Fruit fly (Drosophila melanogaster) whole organism, prepupa: Measurements from ENCODE around the gene Tengl4.

Experiments used
- CG11294 ChIP-seq: fragments of 200-800 bp; sonication (Bioruptor generic); IDR thresholded peaks from 2 replicates; pipeline ENCODE4 v1.3.6; 2022; ENCODE audit warnings: missing biosample characterization, missing genetic modification characterization
- CG11762 ChIP-seq: fragments of 200-800 bp; sonication (Bioruptor generic); optimal IDR thresholded peaks from 3 replicates; lab custom pipeline; 2016; ENCODE audit warnings: missing biosample characterization, missing genetic modification characterization; ENCODE audit not compliant: insufficient read depth
- CG11902 ChIP-seq: fragments of 200-800 bp; sonication (Bioruptor generic); optimal IDR thresholded peaks from 3 replicates; lab custom pipeline; 2016; ENCODE audit warnings: missing biosample characterization, missing genetic modification characterization
- CG15336 ChIP-seq: fragments of 200-800 bp; sonication (Bioruptor generic); IDR thresholded peaks from 2 replicates; pipeline ENCODE4 v1.3.6; 2022; ENCODE audit warnings: missing biosample characterization, missing genetic modification characterization
- CG1621 ChIP-seq: fragments of 200-800 bp; sonication (Bioruptor generic); optimal IDR thresholded peaks from 3 replicates; lab custom pipeline; 2018; ENCODE audit warnings: missing biosample characterization, mild to moderate bottlenecking, missing genetic modification characterization
- CG3032 ChIP-seq: fragments of 200-800 bp; optimal IDR thresholded peaks from 2 replicates; lab custom pipeline; 2019; ENCODE audit warnings: missing biosample characterization, mild to moderate bottlenecking, missing genetic modification characterization, moderate library complexity
- CG31627 ChIP-seq: fragments of 200-800 bp; sonication (Bioruptor generic); optimal IDR thresholded peaks from 3 replicates; lab custom pipeline; 2016; ENCODE audit warnings: missing biosample characterization, missing genetic modification characterization
- CG32006 ChIP-seq: fragments of 200-800 bp; sonication (Bioruptor generic); optimal IDR thresholded peaks from 3 replicates; lab custom pipeline; 2017; ENCODE audit warnings: missing biosample characterization, mild to moderate bottlenecking, missing genetic modification characterization
- CG3919 ChIP-seq: fragments of 200-800 bp; sonication (Bioruptor generic); optimal IDR thresholded peaks from 3 replicates; lab custom pipeline; 2016; ENCODE audit warnings: missing biosample characterization, missing genetic modification characterization
- CG6163 ChIP-seq: fragments of 200-800 bp; sonication (Bioruptor generic); IDR thresholded peaks from 3 replicates; pipeline ENCODE4 v1.3.6; 2022; ENCODE audit warnings: missing biosample characterization, missing genetic modification characterization
- CG6792 ChIP-seq: fragments of 200-800 bp; sonication (Bioruptor generic); optimal IDR thresholded peaks from 3 replicates; lab custom pipeline; 2016; ENCODE audit warnings: missing biosample characterization, missing genetic modification characterization
- CG6808 ChIP-seq: fragments of 200-800 bp; sonication (Bioruptor generic); optimal IDR thresholded peaks from 3 replicates; lab custom pipeline; 2017; ENCODE audit warnings: missing biosample characterization, missing genetic modification characterization, mild to moderate bottlenecking, moderate library complexity, missing genetic modification reagents
- Eip75B ChIP-seq: fragments of 200-800 bp; sonication (Bioruptor generic); optimal IDR thresholded peaks from 3 replicates; lab custom pipeline; 2016; ENCODE audit warnings: missing biosample characterization, missing genetic modification characterization
- Ets21C ChIP-seq: fragments of 200-800 bp; sonication (Bioruptor generic); optimal IDR thresholded peaks from 3 replicates; lab custom pipeline; 2016; ENCODE audit warnings: missing biosample characterization, missing genetic modification characterization
- Ets96B ChIP-seq: fragments of 200-800 bp; optimal IDR thresholded peaks from 2 replicates; lab custom pipeline; 2019; ENCODE audit warnings: missing biosample characterization, mild to moderate bottlenecking, missing genetic modification characterization, moderate library complexity
- Hr4 ChIP-seq: fragments of 200-800 bp; sonication (Bioruptor generic); optimal IDR thresholded peaks from 3 replicates; lab custom pipeline; 2016; ENCODE audit warnings: missing biosample characterization, missing genetic modification characterization
- Lpt ChIP-seq: fragments of 200-800 bp; sonication (Bioruptor generic); optimal IDR thresholded peaks from 3 replicates; lab custom pipeline; 2016; ENCODE audit warnings: missing biosample characterization, missing genetic modification characterization
- Met ChIP-seq: fragments of 200-800 bp; sonication (Bioruptor generic); optimal IDR thresholded peaks from 3 replicates; lab custom pipeline; 2016; ENCODE audit warnings: missing biosample characterization, missing genetic modification characterization
- Sox102F ChIP-seq: fragments of 200-800 bp; sonication (Bioruptor generic); optimal IDR thresholded peaks from 2 replicates; lab custom pipeline; 2016; ENCODE audit warnings: missing biosample characterization, mild to moderate bottlenecking, missing genetic modification characterization
- acj6 ChIP-seq: fragments of 200-800 bp; sonication (Bioruptor generic); optimal IDR thresholded peaks from 3 replicates; lab custom pipeline; 2016; ENCODE audit warnings: missing biosample characterization, missing genetic modification characterization
- dac ChIP-seq: fragments of 200-800 bp; sonication (Bioruptor generic); optimal IDR thresholded peaks from 2 replicates; lab custom pipeline; 2017; ENCODE audit warnings: missing biosample characterization, mild to moderate bottlenecking, missing genetic modification characterization
- esn ChIP-seq: fragments of 200-800 bp; sonication (Bioruptor generic); optimal IDR thresholded peaks from 2 replicates; lab custom pipeline; 2016; ENCODE audit warnings: missing biosample characterization, mild to moderate bottlenecking, missing genetic modification characterization, moderate library complexity
- fd59A ChIP-seq: fragments of 200-800 bp; sonication (Bioruptor generic); optimal IDR thresholded peaks from 2 replicates; lab custom pipeline; 2017; ENCODE audit warnings: missing biosample characterization, mild to moderate bottlenecking, missing genetic modification characterization, missing genetic modification reagents
- fd85E ChIP-seq: fragments of 200-800 bp; sonication (Bioruptor generic); optimal IDR thresholded peaks from 3 replicates; lab custom pipeline; 2016; ENCODE audit warnings: missing biosample characterization, missing genetic modification characterization
- lz ChIP-seq: fragments of 200-800 bp; sonication (Bioruptor generic); optimal IDR thresholded peaks from 3 replicates; lab custom pipeline; 2016; ENCODE audit warnings: missing biosample characterization, missing genetic modification characterization
- ss ChIP-seq, 2 experiments: fragments of 200-800 bp; sonication (Bioruptor generic); optimal IDR thresholded peaks; 2 replicates in 1 of 2; 3 replicates in 1 of 2; lab custom pipeline; 2017 to 2018; ENCODE audit warnings: mild to moderate bottlenecking in 2 of 2, missing biosample characterization in 2 of 2, missing genetic modification characterization in 2 of 2, moderate library complexity in 1 of 2
- svp ChIP-seq: fragments of 200-800 bp; sonication (Bioruptor generic); peaks from one replicate; lab custom pipeline; 2016; ENCODE audit warnings: missing biosample characterization, missing genetic modification characterization
- topi ChIP-seq: fragments of 200-800 bp; sonication (Bioruptor generic); optimal IDR thresholded peaks from 3 replicates; lab custom pipeline; 2016; ENCODE audit warnings: missing biosample characterization, missing genetic modification characterization
- vri ChIP-seq: fragments of 200-800 bp; sonication (Bioruptor generic); optimal IDR thresholded peaks from 3 replicates; lab custom pipeline; 2016; ENCODE audit warnings: missing biosample characterization, mild to moderate bottlenecking, missing genetic modification characterization

The Tengl4 gene

dm6 chr3R:10949984-10950383 lies at the start of gene Tengl4:
Gene Tengl4 (plus strand): TSS chr3R:10950284.
- TF ChIP-seq CG3919 (GFP tag; lab: Kevin White, UChicago) (no peak), Sox102F (GFP tag; lab: Kevin White, UChicago) (no peak)

- TF ChIP-seq Eip75B (GFP tag; lab: Kevin White, UChicago) = no peak
- TF ChIP-seq CG3032 (tag; lab: Kevin White, UChicago) = no peak
- TF ChIP-seq CG11294 (GFP tag; lab: Robert Waterston, UW) = no peak
- no peak for TF ChIP-seq acj6
- no peak for TF ChIP-seq CG32006
- no peak for TF ChIP-seq fd85E (GFP tag; lab: Kevin White, UChicago)
- TF ChIP-seq dac (GFP tag; lab: Kevin White, UChicago) = no peak
- no peak for TF ChIP-seq topi (GFP tag; lab: Kevin White, UChicago)
- TF ChIP-seq Ets21C (GFP tag; lab: Kevin White, UChicago) = no peak
- no peak for TF ChIP-seq vri
- no peak for TF ChIP-seq Met (GFP tag; lab: Kevin White, UChicago)
- no peak for TF ChIP-seq CG6163 (GFP tag; lab: Robert Waterston, UW)
- TF ChIP-seq CG6808 (GFP tag; lab: Kevin White, UChicago) = no peak
Observed at dm6 chr3R:10957630-10958029, 7.5 kb downstream of the Tengl4 start.

- TF ChIP-seq fd85E (GFP tag; lab: Kevin White, UChicago) (no peak), Hr4 (GFP tag; lab: Kevin White, UChicago) (no peak), CG31627 (GFP tag; lab: Kevin White, UChicago) (no peak), CG1621 (tag; lab: Kevin White, UChicago) (no peak), CG11762 (GFP tag; lab: Kevin White, UChicago) (no peak), Ets96B (tag; lab: Kevin White, UChicago) (no peak), CG6792 (GFP tag; lab: Kevin White, UChicago) (no peak), fd59A (no peak), CG15336 (GFP tag; lab: Robert Waterston, UW) (no peak), Lpt (GFP tag; lab: Kevin White, UChicago) (no peak), vri (no peak), lz (no peak), svp (GFP tag; lab: Kevin White, UChicago) (no peak), ss (GFP tag; optimal IDR thresholded peaks at IDR 0.05; lab: Kevin White, UChicago) (no peak), esn (no peak), CG11902 (no peak), Eip75B (GFP tag; lab: Kevin White, UChicago) (no peak), CG11294 (GFP tag; lab: Robert Waterston, UW) (no peak)
Observed at dm6 chr3R:10972139-10972538, 22.1 kb downstream of the Tengl4 start, which contains the start of gene side-VI. Gene side-VI (plus strand): TSS chr3R:10972381.
